Fruit fly (Drosophila melanogaster): ENCODE measurements around the gene CG13722.

CG13722 gene

dm6 chr3L:4490702-4491243 lies at the start of gene CG13722:
TSS of gene CG13722 (minus strand) at chr3L:4490963.
- TF ChIP-seq ss (GFP tag; optimal IDR thresholded peaks at IDR 0.05) (peak; percentile 28 to 79), CG10631 (GFP tag; optimal IDR thresholded peaks at IDR 0.05) (no peak)

- no peak for TF ChIP-seq CG8119 (GFP tag; IDR thresholded peaks at IDR 0.05)
- no peak for TF ChIP-seq CG6854 (GFP tag; optimal IDR thresholded peaks at IDR 0.05)
- no peak for TF ChIP-seq CG9139 (GFP tag; optimal IDR thresholded peaks at IDR 0.05)
- TF ChIP-seq Blimp-1 (GFP tag; optimal IDR thresholded peaks at IDR 0.05), result peak; percentile 51
- TF ChIP-seq CG7368 (GFP tag; optimal IDR thresholded peaks at IDR 0.05), result no peak
- no peak for TF ChIP-seq CG1621 (tag; optimal IDR thresholded peaks at IDR 0.05)
Measured at dm6 chr3L:4534481-4534880, 43.7 kb upstream of the CG13722 start.

- no peak for TF ChIP-seq Eip75B (GFP tag; optimal IDR thresholded peaks at IDR 0.05)
- TF ChIP-seq CG10631 (GFP tag; optimal IDR thresholded peaks at IDR 0.05), result no peak
- no peak for TF ChIP-seq Smox (GFP tag; optimal IDR thresholded peaks at IDR 0.05)
- no peak for TF ChIP-seq achi (GFP tag; optimal IDR thresholded peaks at IDR 0.05)
- TF ChIP-seq Eip78C (GFP tag), result peak; percentile 37
- TF ChIP-seq fkh (GFP tag; optimal IDR thresholded peaks at IDR 0.05), result no peak
- TF ChIP-seq CG8632 (GFP tag; optimal IDR thresholded peaks at IDR 0.05), result no peak
Measured at dm6 chr3L:4533941-4534340, 43.2 kb upstream of the CG13722 start.

dm6 chr3L:4532841-4533619 lies 42.3 kb upstream of the CG13722 start, which contains the start of gene CG11353:
TSS of gene CG11353 (plus strand) at chr3L:4533170.
- TF ChIP-seq CG3919 (GFP tag; optimal IDR thresholded peaks at IDR 0.05) (no peak), OdsH (GFP tag; optimal IDR thresholded peaks at IDR 0.05) (no peak), fkh (GFP tag; optimal IDR thresholded peaks at IDR 0.05) (peak; percentile 41), Sox102F (GFP tag; optimal IDR thresholded peaks at IDR 0.05) (no peak), Blimp-1 (GFP tag; optimal IDR thresholded peaks at IDR 0.05) (peak; percentile 85), Eip78C (GFP tag) (peak; percentile 41), CG6163 (GFP tag; IDR thresholded peaks at IDR 0.05) (0 out of 3 replicates have a peak, but pooled peaks have one; percentile 20), net (GFP tag; optimal IDR thresholded peaks at IDR 0.05) (no peak), CG1621 (tag; optimal IDR thresholded peaks at IDR 0.05) (peak; percentile 44), svp (GFP tag) (peak; percentile 28), CG34406 (GFP tag; optimal IDR thresholded peaks at IDR 0.05) (peak; percentile 9)

dm6 chr3L:4531941-4532478 lies 41.2 kb upstream of the CG13722 start, which contains the start of gene Tie:
TSS of gene Tie (minus strand) at chr3L:4532145.
- TF ChIP-seq CG3919 (GFP tag; optimal IDR thresholded peaks at IDR 0.05) (peak; percentile 3), CG10631 (GFP tag; optimal IDR thresholded peaks at IDR 0.05) (no peak), svp (GFP tag) (peak; percentile 66), CG6276 (GFP tag; optimal IDR thresholded peaks at IDR 0.05) (peak; percentile 8), Hr39 (GFP tag; optimal IDR thresholded peaks at IDR 0.05) (no peak), fkh (GFP tag; optimal IDR thresholded peaks at IDR 0.05) (peak; percentile 27), eg (GFP tag; IDR thresholded peaks at IDR 0.05) (peak; percentile 61; the same call in 1 of the 3 replicates), OdsH (GFP tag; optimal IDR thresholded peaks at IDR 0.05) (no peak), Hr38 (GFP tag; optimal IDR thresholded peaks at IDR 0.05) (no peak), CG8119 (GFP tag; IDR thresholded peaks at IDR 0.05) (peak; percentile 21; the same call in 1 of the 3 replicates), CG1621 (tag; optimal IDR thresholded peaks at IDR 0.05) (no peak), ss (GFP tag; optimal IDR thresholded peaks at IDR 0.05) (peak; percentile 17 to 36), dsx (GFP tag; optimal IDR thresholded peaks at IDR 0.05; ENCODE audit: poor library complexity, severe bottlenecking) (peak; percentile 24), net (GFP tag; optimal IDR thresholded peaks at IDR 0.05) (peak; percentile 35), Sox15 (GFP tag; optimal IDR thresholded peaks at IDR 0.05) (no peak)

- TF ChIP-seq Sox102F (GFP tag; optimal IDR thresholded peaks at IDR 0.05) (no peak), fkh (GFP tag; optimal IDR thresholded peaks at IDR 0.05) (peak; percentile 79)
Measured at dm6 chr3L:4521809-4522208, 31.0 kb upstream of the CG13722 start.
